2 fruit fly cellular contexts compared by ENCODE assay signal in the genomic region with DNA sequence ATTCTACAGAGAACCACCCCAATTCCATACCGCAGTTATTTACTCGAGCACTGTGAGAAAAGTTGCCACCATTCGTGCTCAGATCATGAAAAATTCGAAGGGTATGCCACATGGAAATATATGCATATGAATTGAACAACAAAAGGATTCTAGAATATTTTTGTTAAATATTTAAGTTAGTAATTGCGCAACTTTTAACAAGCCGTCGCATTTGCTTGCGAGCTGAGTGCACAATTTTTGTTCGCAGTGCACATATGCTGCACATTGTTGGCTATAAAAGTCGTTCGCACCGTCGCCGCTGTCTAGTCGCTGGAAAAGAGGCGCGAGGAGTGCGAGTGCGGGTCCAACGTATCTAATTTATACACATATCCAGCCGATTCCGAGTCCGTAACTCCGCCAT.
TF ChIP-seq lines count a peak whose summit lies in the region.

A gene (plus strand): TSS at position 301 of the 400 bp plus-strand sequence.

- no peak for TF ChIP-seq CTCF in whole organism, embryonic (GFP tag; optimal IDR thresholded peaks at IDR 0.05; lab: Kevin White, UChicago)

TF ChIP-seq in whole organism, embryonic, 481 proteins besides CTCF, POLR2A, EP300 and RAD21:
- TF ChIP-seq row (GFP tag; IDR thresholded peaks at IDR 0.05; lab: Robert Waterston, UW) (0 out of 3 replicates have a peak, but pooled peaks have one; percentile 15), sens (GFP tag; lab: Kevin White, UChicago) (peak; percentile 73), Ets65A (GFP tag; lab: Kevin White, UChicago) (peak; percentile 78), Bgb (GFP tag; IDR thresholded peaks at IDR 0.05; lab: Robert Waterston, UW; ENCODE audit: partially characterized antibody) (no peak), HHEX (GFP tag; optimal IDR thresholded peaks at IDR 0.05; lab: Kevin White, UChicago) (no peak)
TF ChIP-seq in whole organism, embryonic: peak in this region for 3.

TF ChIP-seq in whole organism, prepupa, 60 proteins besides CTCF, POLR2A, EP300 and RAD21:
- TF ChIP-seq CG6276 (GFP tag; optimal IDR thresholded peaks at IDR 0.05; lab: Kevin White, UChicago) (no peak), Eip78C (GFP tag; lab: Kevin White, UChicago) (peak; percentile 24), CG11902 (GFP tag; optimal IDR thresholded peaks at IDR 0.05; lab: Kevin White, UChicago) (no peak), svp (GFP tag; lab: Kevin White, UChicago) (no peak), Hr4 (GFP tag; optimal IDR thresholded peaks at IDR 0.05; lab: Kevin White, UChicago) (peak; percentile 5)
